Worm (Caenorhabditis elegans) whole organism, L3 larva: Measurements from ENCODE around the gene T25B2.4.

Experiments
- R02D3.7 ChIP-seq: fragments of 150-350 bp; optimal IDR thresholded peaks from 2 replicates; lab custom pipeline; 2014; ENCODE audit warnings: missing biosample characterization, missing genetic modification characterization
- ZK546.5 ChIP-seq: sonication (generic microtip); optimal IDR thresholded peaks from 2 replicates; lab custom pipeline; 2017; ENCODE audit warnings: missing biosample characterization, missing genetic modification characterization
- aly-2 ChIP-seq: fragments of 150-350 bp; optimal IDR thresholded peaks from 2 replicates; lab custom pipeline; 2014; ENCODE audit warnings: missing biosample characterization, missing genetic modification characterization
- daf-12 ChIP-seq: fragments of 150-350 bp; optimal IDR thresholded peaks from 2 replicates; lab custom pipeline; 2014; ENCODE audit warnings: missing biosample characterization, missing genetic modification reagents, missing genetic modification characterization
- egl-27 ChIP-seq: sonication (generic microtip); optimal IDR thresholded peaks from 4 replicates; lab custom pipeline; 2017; ENCODE audit warnings: missing biosample characterization, missing genetic modification reagents, missing genetic modification characterization
- egl-5 ChIP-seq: fragments of 150-350 bp; optimal IDR thresholded peaks from 2 replicates; lab custom pipeline; 2017; ENCODE audit warnings: missing biosample characterization, missing genetic modification reagents, missing genetic modification characterization, inconsistent platforms
- elt-2 ChIP-seq: sonication (generic microtip); optimal IDR thresholded peaks from 2 replicates; lab custom pipeline; 2016; ENCODE audit warnings: missing genetic modification reagents, mild to moderate bottlenecking, missing genetic modification characterization, missing compliant biosample characterization
- elt-3 ChIP-seq, 3 experiments: fragments of 150-350 bp in 1 of 3; sonication (generic microtip) in 2 of 3; optimal IDR thresholded peaks; 2 replicates in 2 of 3; 4 replicates in 1 of 3; lab custom pipeline; 2014 to 2017; ENCODE audit warnings: missing biosample characterization in 3 of 3, missing genetic modification characterization in 3 of 3
- eor-1 ChIP-seq, 2 experiments: fragments of 150-350 bp; optimal IDR thresholded peaks; 2 replicates each; lab custom pipeline; 2014 to 2018; ENCODE audit warnings: missing biosample characterization in 2 of 2, missing genetic modification characterization in 2 of 2
- fkh-10 ChIP-seq: sonication (generic microtip); optimal IDR thresholded peaks from 2 replicates; lab custom pipeline; 2017; ENCODE audit warnings: missing biosample characterization, missing genetic modification reagents, missing genetic modification characterization
- fkh-2 ChIP-seq: fragments of 150-350 bp; optimal IDR thresholded peaks from 2 replicates; lab custom pipeline; 2014; ENCODE audit warnings: missing biosample characterization, missing genetic modification reagents, missing genetic modification characterization
- fos-1 ChIP-seq: fragments of 150-350 bp; optimal IDR thresholded peaks from 2 replicates; lab custom pipeline; 2014; ENCODE audit warnings: missing biosample characterization, missing genetic modification characterization
- jun-1 ChIP-seq: fragments of 150-350 bp; optimal IDR thresholded peaks from 2 replicates; lab custom pipeline; 2014; ENCODE audit warnings: missing biosample characterization, missing genetic modification reagents, missing genetic modification characterization
- lin-15B ChIP-seq: fragments of 150-350 bp; optimal IDR thresholded peaks from 2 replicates; lab custom pipeline; 2014; ENCODE audit warnings: missing biosample characterization, missing genetic modification characterization
- lin-39 ChIP-seq: fragments of 150-350 bp; optimal IDR thresholded peaks from 2 replicates; lab custom pipeline; 2018; ENCODE audit warnings: missing biosample characterization, missing genetic modification reagents, missing genetic modification characterization
- lsy-12 ChIP-seq: sonication (generic microtip); optimal IDR thresholded peaks from 2 replicates; lab custom pipeline; 2016; ENCODE audit warnings: mild to moderate bottlenecking, missing genetic modification characterization, missing compliant biosample characterization
- mdl-1 ChIP-seq: fragments of 150-350 bp; optimal IDR thresholded peaks from 2 replicates; lab custom pipeline; 2014; ENCODE audit warnings: missing biosample characterization, missing genetic modification characterization
- mml-1 ChIP-seq: fragments of 150-350 bp; sonication (generic microtip); optimal IDR thresholded peaks from 3 replicates; lab custom pipeline; 2014; ENCODE audit warnings: missing biosample characterization, missing genetic modification characterization
- nfya-1 ChIP-seq: sonication (generic microtip); optimal IDR thresholded peaks from 2 replicates; lab custom pipeline; 2017; ENCODE audit warnings: missing genetic modification characterization, mild to moderate bottlenecking, missing compliant biosample characterization, antibody characterized with exemption, moderate library complexity; ENCODE audit not compliant: insufficient read depth
- nhr-12 ChIP-seq: fragments of 150-350 bp; optimal IDR thresholded peaks from 2 replicates; lab custom pipeline; 2014; ENCODE audit warnings: missing biosample characterization, missing genetic modification characterization
- nhr-23 ChIP-seq: fragments of 150-350 bp; optimal IDR thresholded peaks from 2 replicates; lab custom pipeline; 2014; ENCODE audit warnings: missing biosample characterization, missing genetic modification reagents, missing genetic modification characterization
- nhr-237 ChIP-seq: fragments of 150-350 bp; optimal IDR thresholded peaks from 2 replicates; lab custom pipeline; 2014; ENCODE audit warnings: missing biosample characterization, missing genetic modification characterization
- nhr-25 ChIP-seq: sonication (generic microtip); optimal IDR thresholded peaks from 2 replicates; lab custom pipeline; 2017; ENCODE audit warnings: missing biosample characterization, missing genetic modification characterization
- nhr-28 ChIP-seq: fragments of 150-350 bp; optimal IDR thresholded peaks from 2 replicates; lab custom pipeline; 2014; ENCODE audit warnings: missing biosample characterization, missing genetic modification characterization
- nhr-43 ChIP-seq: sonication (generic microtip); optimal IDR thresholded peaks from 2 replicates; lab custom pipeline; 2016; ENCODE audit warnings: mild to moderate bottlenecking, missing genetic modification characterization, missing compliant biosample characterization; ENCODE audit not compliant: poor library complexity, severe bottlenecking
- nhr-67 ChIP-seq: fragments of 150-350 bp; optimal IDR thresholded peaks from 2 replicates; lab custom pipeline; 2014; ENCODE audit warnings: missing biosample characterization, missing genetic modification characterization
- nhr-77 ChIP-seq: fragments of 150-350 bp; optimal IDR thresholded peaks from 2 replicates; lab custom pipeline; 2014; ENCODE audit warnings: missing biosample characterization, missing genetic modification characterization
- pha-4 ChIP-seq: fragments of 150-350 bp; optimal IDR thresholded peaks from 2 replicates; lab custom pipeline; 2014; ENCODE audit warnings: missing biosample characterization, missing genetic modification reagents, missing genetic modification characterization
- pqm-1 ChIP-seq: fragments of 150-350 bp; optimal IDR thresholded peaks from 2 replicates; lab custom pipeline; 2017; ENCODE audit warnings: missing biosample characterization, missing genetic modification characterization, inconsistent platforms
- sea-2 ChIP-seq: fragments of 150-350 bp; sonication (generic microtip); optimal IDR thresholded peaks from 4 replicates; lab custom pipeline; 2014; ENCODE audit warnings: missing biosample characterization, missing genetic modification reagents, missing genetic modification characterization
- skn-1 ChIP-seq: fragments of 150-350 bp; optimal IDR thresholded peaks from 2 replicates; lab custom pipeline; 2014; ENCODE audit warnings: missing biosample characterization, missing genetic modification characterization
- tbx-2 ChIP-seq: sonication (generic microtip); optimal IDR thresholded peaks from 2 replicates; lab custom pipeline; 2016; ENCODE audit warnings: mild to moderate bottlenecking, missing genetic modification characterization, missing compliant biosample characterization
- unc-39 ChIP-seq: sonication (generic microtip); optimal IDR thresholded peaks from 4 replicates; lab custom pipeline; 2017; ENCODE audit warnings: missing biosample characterization, missing genetic modification characterization
- unc-62 ChIP-seq: fragments of 150-350 bp; sonication (generic microtip); optimal IDR thresholded peaks from 4 replicates; lab custom pipeline; 2014; ENCODE audit warnings: missing biosample characterization, missing genetic modification reagents, missing genetic modification characterization
- ztf-4 ChIP-seq: fragments of 150-350 bp; optimal IDR thresholded peaks from 2 replicates; lab custom pipeline; 2014; ENCODE audit warnings: missing biosample characterization, missing genetic modification characterization

The T25B2.4 gene

ce11 chrX:6150949-6151519 lies 27.0 kb upstream of the T25B2.4 start:
- TF ChIP-seq nhr-25 (tag; lab: Kevin White, UChicago), result no peak
- TF ChIP-seq mdl-1, result no peak
- TF ChIP-seq lin-39 (tag; lab: Kevin White, UChicago), result no peak
- no peak for TF ChIP-seq unc-39
- TF ChIP-seq pqm-1 (tag; lab: Kevin White, UChicago), result no peak
- no peak for TF ChIP-seq mml-1
- no peak for TF ChIP-seq daf-12 (tag; lab: Kevin White, UChicago)
- TF ChIP-seq egl-27 (tag; lab: Kevin White, UChicago), result no peak
- TF ChIP-seq lsy-12 (tag; lab: Kevin White, UChicago), result no peak
- no peak for TF ChIP-seq nhr-237 (tag; lab: Kevin White, UChicago)
- TF ChIP-seq ZK546.5 (tag; lab: Kevin White, UChicago), result no peak
- TF ChIP-seq pha-4 (tag; lab: Kevin White, UChicago), result no peak
- no peak for TF ChIP-seq nhr-23 (tag; lab: Kevin White, UChicago)
- no peak for TF ChIP-seq fkh-2
- no peak for TF ChIP-seq lin-15B (tag; lab: Kevin White, UChicago)
- TF ChIP-seq fos-1 (tag; lab: Kevin White, UChicago), result no peak
- no peak for TF ChIP-seq nhr-12 (tag; lab: Kevin White, UChicago)
- TF ChIP-seq skn-1 (tag; lab: Kevin White, UChicago), result no peak
- TF ChIP-seq aly-2 (tag; lab: Kevin White, UChicago), result no peak

ce11 chrX:6155436-6155835 lies 22.6 kb upstream of the T25B2.4 start:
- TF ChIP-seq lin-39 (tag; lab: Kevin White, UChicago) (peak; percentile 55), elt-2 (no peak)

- TF ChIP-seq ZK546.5 (tag; lab: Kevin White, UChicago) (no peak), fkh-10 (no peak), pha-4 (tag; lab: Kevin White, UChicago) (no peak), pqm-1 (tag; lab: Kevin White, UChicago) (peak; percentile 24), elt-2 (peak; percentile 52), unc-62 (GFP tag; lab: Kevin White, UChicago) (no peak), nhr-43 (tag; lab: Kevin White, UChicago) (no peak), tbx-2 (tag; lab: Kevin White, UChicago) (no peak), nfya-1 (tag; lab: Kevin White, UChicago) (no peak), eor-1 (tag; optimal IDR thresholded peaks at IDR 0.05; lab: Kevin White, UChicago) (no peak), elt-3 (tag; optimal IDR thresholded peaks at IDR 0.05; lab: Kevin White, UChicago) (no peak)
Observed at ce11 chrX:6157411-6157916, 20.6 kb upstream of the T25B2.4 start.

ce11 chrX:6159562-6159961 lies 18.5 kb upstream of the T25B2.4 start:
- TF ChIP-seq egl-5 (tag; lab: Kevin White, UChicago) (no peak), fkh-10 (no peak), ZK546.5 (tag; lab: Kevin White, UChicago) (no peak)

- TF ChIP-seq mml-1 (no peak), fos-1 (tag; lab: Kevin White, UChicago) (no peak), nhr-67 (tag; lab: Kevin White, UChicago) (no peak), egl-27 (tag; lab: Kevin White, UChicago) (no peak), ztf-4 (tag; lab: Kevin White, UChicago) (no peak), nhr-77 (tag; lab: Kevin White, UChicago) (no peak), nhr-28 (tag; lab: Kevin White, UChicago) (no peak), nfya-1 (tag; lab: Kevin White, UChicago) (no peak), tbx-2 (tag; lab: Kevin White, UChicago) (no peak), jun-1 (tag; lab: Kevin White, UChicago) (no peak), R02D3.7 (tag; lab: Kevin White, UChicago) (no peak), lin-39 (tag; lab: Kevin White, UChicago) (no peak), pqm-1 (tag; lab: Kevin White, UChicago) (no peak), nhr-23 (tag; lab: Kevin White, UChicago) (no peak), nhr-25 (tag; lab: Kevin White, UChicago) (no peak), nhr-12 (tag; lab: Kevin White, UChicago) (no peak), sea-2 (GFP tag; lab: Kevin White, UChicago) (no peak), fkh-2 (no peak), elt-2 (no peak), aly-2 (tag; lab: Kevin White, UChicago) (no peak)
Observed at ce11 chrX:6160427-6160826, 17.6 kb upstream of the T25B2.4 start, which contains the start of gene odd-2. Gene odd-2 (minus strand): TSS chrX:6160527.
